Worm (Caenorhabditis elegans) whole organism, early embryonic: ENCODE results near the gene T22C8.6.

Experiments used
- B0310.2 ChIP-seq: sonication (generic microtip); optimal IDR thresholded peaks from 2 replicates; lab custom pipeline; 2016; ENCODE audit warnings: mild to moderate bottlenecking, missing genetic modification characterization, missing compliant biosample characterization
- ama-1 ChIP-seq: fragments of 150-350 bp; optimal IDR thresholded peaks from 2 replicates; lab custom pipeline; 2014
- ceh-36 ChIP-seq: sonication (generic microtip); optimal IDR thresholded peaks from 2 replicates; lab custom pipeline; 2016; ENCODE audit warnings: missing genetic modification characterization, inconsistent platforms, missing compliant biosample characterization
- flt-1 ChIP-seq: fragments of 200-800 bp; sonication (Bioruptor generic); IDR thresholded peaks from 2 replicates; pipeline ENCODE4 v1.3.6; 2022; ENCODE audit warnings: missing genetic modification characterization, missing compliant biosample characterization
- scrt-1 ChIP-seq: fragments of 200-800 bp; sonication (Bioruptor generic); IDR thresholded peaks from 2 replicates; pipeline ENCODE4 v1.3.6; 2022; ENCODE audit warnings: missing genetic modification characterization, missing compliant biosample characterization

ce11 chrII:8642376-8642775 lies 12.3 kb upstream of the T22C8.6 start:
- no peak for TF ChIP-seq ama-1 (lab: Kevin White, UChicago)
- no peak for TF ChIP-seq scrt-1 (GFP tag; lab: Robert Waterston, UW)
- no peak for TF ChIP-seq flt-1 (GFP tag; lab: Robert Waterston, UW)
- no peak for TF ChIP-seq B0310.2 (tag; lab: Kevin White, UChicago)
- TF ChIP-seq ceh-36 (tag; lab: Kevin White, UChicago) = no peak
